Worm (Caenorhabditis elegans) whole organism, midembryonic: ENCODE measurements around the gene fubl-1.

Source experiments
- T22C8.4 ChIP-seq: fragments of 200-800 bp; sonication (Bioruptor generic); IDR thresholded peaks from 2 replicates; pipeline ENCODE4 v1.3.6; 2022; ENCODE audit warnings: missing genetic modification characterization, missing compliant biosample characterization
- tab-1 ChIP-seq: fragments of 200-800 bp; sonication (Bioruptor generic); IDR thresholded peaks from 2 replicates; pipeline ENCODE4 v1.3.6; 2022; ENCODE audit warnings: missing genetic modification characterization, missing compliant biosample characterization

ce11 chrV:10275619-10276018, 37.0 kb upstream of the fubl-1 start, which contains the start of gene Y22F5A.11:
- TF ChIP-seq tab-1 (GFP tag; lab: Robert Waterston, UW) (no peak), T22C8.4 (no peak)
